Worm (Caenorhabditis elegans): ENCODE measurements around the gene F09E5.12.

DNA sequence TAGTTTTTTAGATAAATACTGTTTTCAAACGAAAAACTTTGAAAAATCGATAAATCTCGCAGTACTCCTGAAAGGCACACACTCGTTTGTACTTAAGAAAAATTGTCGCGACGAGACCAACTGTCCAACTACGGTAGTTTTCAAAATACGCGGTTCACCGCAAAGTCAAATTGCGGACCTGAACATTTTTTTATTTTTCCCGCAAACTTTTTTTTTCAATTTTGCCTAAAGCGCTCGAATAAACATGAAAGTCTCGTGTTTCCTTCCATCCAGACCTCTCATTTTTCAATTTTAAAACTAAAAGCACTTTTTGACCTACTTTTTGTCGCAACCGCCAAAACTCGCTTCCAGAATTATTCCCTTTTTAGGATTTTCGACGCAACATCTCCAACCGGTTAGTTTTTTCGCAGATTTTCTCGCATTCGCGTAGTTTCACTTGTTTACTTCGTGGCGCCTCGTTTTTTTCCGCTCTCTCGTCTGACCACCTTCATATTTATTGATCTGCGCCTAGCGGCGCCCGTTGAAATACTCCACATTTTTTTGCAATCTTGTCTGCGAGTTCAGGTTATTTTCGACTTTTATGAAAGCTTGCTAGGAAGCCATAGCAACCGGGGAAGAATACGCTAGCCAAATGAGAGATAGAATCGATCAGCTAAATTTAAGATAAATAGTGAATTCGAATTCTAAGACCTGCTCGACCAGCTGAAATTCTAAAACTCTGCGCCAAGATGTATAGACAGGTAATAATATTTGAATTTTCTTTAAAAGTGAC, 7.1 kb upstream of the F09E5.12 start, which contains the start of gene prdx-2:
- peak; percentile 70 for TF ChIP-seq lsy-2 (tag; optimal IDR thresholded peaks at IDR 0.05)
- TF ChIP-seq pha-4 (tag; optimal IDR thresholded peaks at IDR 0.05), result no peak
- TF ChIP-seq unc-39 (tag; optimal IDR thresholded peaks at IDR 0.05), result no peak
- no peak for TF ChIP-seq lin-13 (tag; optimal IDR thresholded peaks at IDR 0.05)
- TF ChIP-seq elt-3 (tag; optimal IDR thresholded peaks at IDR 0.05), result no peak
